Worm (Caenorhabditis elegans): ENCODE results near the gene F54G2.1.

- TF ChIP-seq tbx-2 (tag; optimal IDR thresholded peaks at IDR 0.05) = no peak
- no peak for TF ChIP-seq nhr-237 (tag; optimal IDR thresholded peaks at IDR 0.05)
- TF ChIP-seq pqm-1 (tag; optimal IDR thresholded peaks at IDR 0.05) = no peak
- no peak for TF ChIP-seq snpc-4 (tag; optimal IDR thresholded peaks at IDR 0.05)
- no peak for TF ChIP-seq skn-1 (tag; optimal IDR thresholded peaks at IDR 0.05)
- TF ChIP-seq nhr-77 (tag; optimal IDR thresholded peaks at IDR 0.05) = no peak
- TF ChIP-seq mdl-1 (tag; optimal IDR thresholded peaks at IDR 0.05) = no peak
Measured at ce11 chrX:2588012-2588411, 76.2 kb downstream of the F54G2.1 start.

Measured in whole organism, L3 larva.